Fruit fly (Drosophila melanogaster): ENCODE measurements around the gene Gr64b.
A peak's percentile ranks its signal among the peaks of the same experiment; 100 is the strongest.

Gene Gr64b

dm6 chr3L:4070996-4071379, 42.6 kb downstream of the Gr64b start:
- peak; percentile 89 for TF ChIP-seq CG8301 (tag; optimal IDR thresholded peaks at IDR 0.05)
- peak; percentile 91 for TF ChIP-seq gl (tag; optimal IDR thresholded peaks at IDR 0.05)
- peak; percentile 83 for TF ChIP-seq CG14655 (GFP tag; optimal IDR thresholded peaks at IDR 0.05)
- peak; percentile 91 for TF ChIP-seq CG8159 (tag; optimal IDR thresholded peaks at IDR 0.05)
- peak; percentile 97 for TF ChIP-seq CG17806 (tag; optimal IDR thresholded peaks at IDR 0.05)
- TF ChIP-seq CG12605 (GFP tag; IDR thresholded peaks at IDR 0.05), result peak; percentile 92
- peak; percentile 34 for TF ChIP-seq D1 (tag; optimal IDR thresholded peaks at IDR 0.05)
- TF ChIP-seq CG10348 (GFP tag; IDR thresholded peaks at IDR 0.05), result peak; percentile 77
- TF ChIP-seq Pif1A (GFP tag; optimal IDR thresholded peaks at IDR 0.05), result peak; percentile 70
- TF ChIP-seq Pif1B (GFP tag; optimal IDR thresholded peaks at IDR 0.05), result peak; percentile 77
- peak; percentile 97 for TF ChIP-seq CG4496 (GFP tag; IDR thresholded peaks at IDR 0.05)
- peak; percentile 92 for TF ChIP-seq rn (GFP tag; IDR thresholded peaks at IDR 0.05)
- peak; percentile 85 for TF ChIP-seq CG32121 (GFP tag; IDR thresholded peaks at IDR 0.05)
- TF ChIP-seq CG9948 (tag; optimal IDR thresholded peaks at IDR 0.05), result peak; percentile 91
- peak; percentile 92 for TF ChIP-seq fd96Ca (GFP tag; IDR thresholded peaks at IDR 0.05)
- TF ChIP-seq CG15710 (tag; optimal IDR thresholded peaks at IDR 0.05), result peak; percentile 84
- TF ChIP-seq CG13204 (GFP tag; optimal IDR thresholded peaks at IDR 0.05), result no peak
- TF ChIP-seq Ets98B (GFP tag; IDR thresholded peaks at IDR 0.05), result peak; percentile 94
- no peak for TF ChIP-seq EcR (GFP tag; optimal IDR thresholded peaks at IDR 0.05)
- TF ChIP-seq Snoo (tag; optimal IDR thresholded peaks at IDR 0.05), result no peak
- peak; percentile 94 for TF ChIP-seq CG34367 (tag; optimal IDR thresholded peaks at IDR 0.05)

dm6 chr3L:4071561-4072049, 43.2 kb downstream of the Gr64b start, which contains the start of gene wit:
wit (minus strand) TSS chr3L:4071717.
- no peak for TF ChIP-seq CG14655 (GFP tag; optimal IDR thresholded peaks at IDR 0.05)
- TF ChIP-seq Ets98B (GFP tag; IDR thresholded peaks at IDR 0.05), result peak; percentile 80; the same call in 1 of the 2 replicates
- peak; percentile 23 for TF ChIP-seq CG34367 (tag; optimal IDR thresholded peaks at IDR 0.05)
- peak; percentile 97 for TF ChIP-seq CG12605 (GFP tag; IDR thresholded peaks at IDR 0.05)
- TF ChIP-seq CG17806 (tag; optimal IDR thresholded peaks at IDR 0.05), result peak; percentile 12
- TF ChIP-seq CG4496 (GFP tag; IDR thresholded peaks at IDR 0.05), result no peak; the same call in none of the 3 replicates
- TF ChIP-seq Pif1B (GFP tag; optimal IDR thresholded peaks at IDR 0.05), result peak; percentile 86
- TF ChIP-seq gl (tag; optimal IDR thresholded peaks at IDR 0.05), result peak; percentile 11
- TF ChIP-seq Snoo (tag; optimal IDR thresholded peaks at IDR 0.05), result peak; percentile 36
- peak; percentile 73 for TF ChIP-seq CG32121 (GFP tag; IDR thresholded peaks at IDR 0.05)
- peak; percentile 61 for TF ChIP-seq CG13204 (GFP tag; optimal IDR thresholded peaks at IDR 0.05)
- no peak for TF ChIP-seq CG8301 (tag; optimal IDR thresholded peaks at IDR 0.05)
- no peak for TF ChIP-seq CG9948 (tag; optimal IDR thresholded peaks at IDR 0.05)
- peak; percentile 75 for TF ChIP-seq Pif1A (GFP tag; optimal IDR thresholded peaks at IDR 0.05)
- TF ChIP-seq EcR (GFP tag; optimal IDR thresholded peaks at IDR 0.05), result no peak
- TF ChIP-seq CG8159 (tag; optimal IDR thresholded peaks at IDR 0.05), result no peak
- TF ChIP-seq rn (GFP tag; IDR thresholded peaks at IDR 0.05), result no peak
- no peak for TF ChIP-seq D1 (tag; optimal IDR thresholded peaks at IDR 0.05)
- TF ChIP-seq fd96Ca (GFP tag; IDR thresholded peaks at IDR 0.05), result peak; percentile 67; the same call in 2 of the 3 replicates
- TF ChIP-seq CG10348 (GFP tag; IDR thresholded peaks at IDR 0.05), result no peak

- TF ChIP-seq Snoo (tag; optimal IDR thresholded peaks at IDR 0.05), result no peak
- no peak for TF ChIP-seq gl (tag; optimal IDR thresholded peaks at IDR 0.05)
- no peak for TF ChIP-seq CG13204 (GFP tag; optimal IDR thresholded peaks at IDR 0.05)
- no peak for TF ChIP-seq D1 (tag; optimal IDR thresholded peaks at IDR 0.05)
- no peak for TF ChIP-seq CG8301 (tag; optimal IDR thresholded peaks at IDR 0.05)
- TF ChIP-seq EcR (GFP tag; optimal IDR thresholded peaks at IDR 0.05), result no peak
- no peak for TF ChIP-seq Pif1A (GFP tag; optimal IDR thresholded peaks at IDR 0.05)
- no peak for TF ChIP-seq CG17806 (tag; optimal IDR thresholded peaks at IDR 0.05)
- no peak for TF ChIP-seq Ets98B (GFP tag; IDR thresholded peaks at IDR 0.05)
- TF ChIP-seq CG32121 (GFP tag; IDR thresholded peaks at IDR 0.05), result no peak
- no peak for TF ChIP-seq CG15710 (tag; optimal IDR thresholded peaks at IDR 0.05)
- no peak for TF ChIP-seq CG12605 (GFP tag; IDR thresholded peaks at IDR 0.05)
- no peak for TF ChIP-seq CG9948 (tag; optimal IDR thresholded peaks at IDR 0.05)
- no peak for TF ChIP-seq CG14655 (GFP tag; optimal IDR thresholded peaks at IDR 0.05)
- TF ChIP-seq CG4496 (GFP tag; IDR thresholded peaks at IDR 0.05), result no peak
These were observed 44.3 kb downstream of the Gr64b start for dm6 chr3L:4072717-4073116.

DNA sequence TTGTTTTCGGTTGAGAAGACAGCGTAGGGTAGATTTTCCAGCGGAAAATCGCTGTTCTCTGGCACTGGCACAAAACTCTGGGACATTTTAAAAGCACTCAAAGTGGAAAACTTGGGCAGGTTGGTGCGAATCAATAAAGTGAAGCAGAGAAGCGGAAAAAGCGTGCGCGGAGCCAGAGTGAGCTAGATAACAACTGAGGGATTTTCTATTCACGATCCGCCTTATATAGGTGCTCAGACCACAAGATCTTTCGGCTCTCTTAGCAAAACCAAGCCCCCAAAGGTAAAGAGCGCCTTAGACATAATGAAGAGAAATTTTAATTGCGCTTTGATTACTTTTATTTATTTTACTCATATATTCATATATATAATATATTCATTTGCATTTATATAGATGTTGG, 45.4 kb downstream of the Gr64b start, which contains the start of gene Faa:
Faa (minus strand) TSS at position 200 of the 400 bp plus-strand sequence.
- TF ChIP-seq CG17806 (tag; optimal IDR thresholded peaks at IDR 0.05), result no peak
- no peak for TF ChIP-seq CG13204 (GFP tag; optimal IDR thresholded peaks at IDR 0.05)
- no peak for TF ChIP-seq CG12605 (GFP tag; IDR thresholded peaks at IDR 0.05)
- TF ChIP-seq EcR (GFP tag; optimal IDR thresholded peaks at IDR 0.05), result no peak
- TF ChIP-seq Pif1A (GFP tag; optimal IDR thresholded peaks at IDR 0.05), result no peak
- TF ChIP-seq CG8301 (tag; optimal IDR thresholded peaks at IDR 0.05), result no peak
- no peak for TF ChIP-seq CG15710 (tag; optimal IDR thresholded peaks at IDR 0.05)
- TF ChIP-seq Pif1B (GFP tag; optimal IDR thresholded peaks at IDR 0.05), result no peak
- no peak for TF ChIP-seq rn (GFP tag; IDR thresholded peaks at IDR 0.05)
- TF ChIP-seq CG14655 (GFP tag; optimal IDR thresholded peaks at IDR 0.05), result no peak
- no peak for TF ChIP-seq CG9948 (tag; optimal IDR thresholded peaks at IDR 0.05)
- TF ChIP-seq CG4496 (GFP tag; IDR thresholded peaks at IDR 0.05), result no peak; the same call in 2 of the 3 replicates
- TF ChIP-seq CG32121 (GFP tag; IDR thresholded peaks at IDR 0.05), result no peak
- TF ChIP-seq CG34367 (tag; optimal IDR thresholded peaks at IDR 0.05), result no peak
- TF ChIP-seq gl (tag; optimal IDR thresholded peaks at IDR 0.05), result no peak

dm6 chr3L:4076907-4077306, 48.5 kb downstream of the Gr64b start:
- no peak for TF ChIP-seq CG4496 (GFP tag; IDR thresholded peaks at IDR 0.05)
- no peak for TF ChIP-seq CG32121 (GFP tag; IDR thresholded peaks at IDR 0.05)
- no peak for TF ChIP-seq CG13204 (GFP tag; optimal IDR thresholded peaks at IDR 0.05)
- no peak for TF ChIP-seq CG15710 (tag; optimal IDR thresholded peaks at IDR 0.05)
- TF ChIP-seq CG14655 (GFP tag; optimal IDR thresholded peaks at IDR 0.05), result no peak
- no peak for TF ChIP-seq rn (GFP tag; IDR thresholded peaks at IDR 0.05)
- no peak for TF ChIP-seq Pif1B (GFP tag; optimal IDR thresholded peaks at IDR 0.05)
- TF ChIP-seq fd96Ca (GFP tag; IDR thresholded peaks at IDR 0.05), result no peak
- no peak for TF ChIP-seq CG8301 (tag; optimal IDR thresholded peaks at IDR 0.05)
- no peak for TF ChIP-seq EcR (GFP tag; optimal IDR thresholded peaks at IDR 0.05)
- TF ChIP-seq CG8159 (tag; optimal IDR thresholded peaks at IDR 0.05), result no peak
- no peak for TF ChIP-seq Pif1A (GFP tag; optimal IDR thresholded peaks at IDR 0.05)

Data from whole organism, pupa.